Worm (Caenorhabditis elegans): ENCODE measurements around the gene sam-10.

ce11 chrII:13282566-13282965 lies 47.8 kb downstream of the sam-10 start:
- no peak for TF ChIP-seq B0019.2 (GFP tag; conservative IDR thresholded peaks at IDR 0.05)
- no peak for TF ChIP-seq gei-17 (GFP tag; optimal IDR thresholded peaks at IDR 0.05)
- TF ChIP-seq unc-62 (GFP tag; optimal IDR thresholded peaks at IDR 0.05): no peak
- TF ChIP-seq let-607 (tag; optimal IDR thresholded peaks at IDR 0.05): no peak
- no peak for TF ChIP-seq ztf-26 (tag; optimal IDR thresholded peaks at IDR 0.05)
- no peak for TF ChIP-seq lir-1 (GFP tag; conservative IDR thresholded peaks at IDR 0.05)
- no peak for TF ChIP-seq tbp1 (GFP tag; optimal IDR thresholded peaks at IDR 0.05)
- TF ChIP-seq lin-35 (GFP tag; optimal IDR thresholded peaks at IDR 0.05): no peak
- no peak for TF ChIP-seq nfya-1 (tag; optimal IDR thresholded peaks at IDR 0.05; ENCODE audit: borderline replicate concordance, insufficient read depth)
- TF ChIP-seq snpc-4 (GFP tag; optimal IDR thresholded peaks at IDR 0.05): no peak
- no peak for TF ChIP-seq snpc-4 (tag; optimal IDR thresholded peaks at IDR 0.05)
- TF ChIP-seq Y53F4B.3 (GFP tag; IDR thresholded peaks at IDR 0.05): no peak
- TF ChIP-seq pha-4 (tag; optimal IDR thresholded peaks at IDR 0.05): no peak
- TF ChIP-seq madf-6 (GFP tag; IDR thresholded peaks at IDR 0.05): no peak

Data from whole organism, young adult.